Worm (Caenorhabditis elegans): ENCODE results near the gene trx-3.
A peak's percentile ranks its signal among the peaks of the same experiment; 100 is the strongest.

The trx-3 gene

DNA sequence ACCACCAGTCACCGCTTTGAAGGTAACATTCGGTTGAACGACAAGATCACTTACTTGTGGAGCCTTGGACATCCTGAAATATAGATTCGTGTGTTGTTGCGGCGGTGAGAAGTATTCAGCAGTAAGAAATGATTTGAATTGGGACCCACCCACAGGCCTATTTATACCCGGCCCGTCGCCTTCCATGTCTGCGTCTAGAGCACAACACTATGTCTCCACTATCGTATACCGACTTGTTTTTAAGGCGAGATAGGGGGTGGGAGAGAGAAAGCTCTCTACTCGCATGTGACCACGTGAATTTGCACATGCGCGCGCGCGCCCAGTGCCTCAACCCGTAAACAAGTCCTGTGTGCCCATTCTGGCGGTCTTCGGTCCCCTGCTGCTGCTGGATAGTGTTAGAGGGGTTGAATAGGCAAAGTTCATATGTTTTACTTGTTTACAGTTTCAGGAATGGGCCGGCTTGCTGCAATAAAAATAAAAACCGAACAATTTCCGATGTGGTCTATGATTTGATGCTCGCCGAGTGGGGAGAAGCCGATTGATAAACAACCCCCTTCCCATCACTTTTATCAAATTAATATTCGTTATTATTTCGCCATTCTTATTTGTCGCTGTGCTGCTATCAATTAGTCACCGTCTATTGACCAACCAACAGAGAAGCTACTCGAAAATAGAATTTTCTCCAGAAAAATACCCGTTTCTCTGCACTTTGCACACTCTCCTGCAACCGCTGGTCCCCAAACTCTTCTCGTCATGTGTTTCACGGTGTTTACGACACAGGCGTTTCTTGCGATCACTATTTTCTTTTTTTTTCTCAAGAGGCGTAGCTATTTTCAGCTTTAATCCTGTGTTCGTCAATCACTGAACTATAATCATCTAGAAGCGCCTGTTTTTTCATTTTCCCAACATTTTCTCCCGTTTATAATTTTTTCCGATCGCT lies 16.8 kb upstream of the trx-3 start (continued):
- no peak for TF ChIP-seq nhr-237 (tag; optimal IDR thresholded peaks at IDR 0.05)
- TF ChIP-seq lin-39 (tag; optimal IDR thresholded peaks at IDR 0.05), result no peak
- TF ChIP-seq nhr-10 (tag; optimal IDR thresholded peaks at IDR 0.05), result no peak
- no peak for TF ChIP-seq unc-39 (tag; optimal IDR thresholded peaks at IDR 0.05)
- TF ChIP-seq peb-1 (tag; optimal IDR thresholded peaks at IDR 0.05), result no peak
- TF ChIP-seq dmd-4 (tag; optimal IDR thresholded peaks at IDR 0.05), result no peak
- TF ChIP-seq nhr-77 (tag; optimal IDR thresholded peaks at IDR 0.05), result no peak
- no peak for TF ChIP-seq mbf-1 (tag; optimal IDR thresholded peaks at IDR 0.05)
- peak; percentile 44 for TF ChIP-seq unc-55 (GFP tag; optimal IDR thresholded peaks at IDR 0.05)
- no peak for TF ChIP-seq egl-27 (tag; optimal IDR thresholded peaks at IDR 0.05)

DNA sequence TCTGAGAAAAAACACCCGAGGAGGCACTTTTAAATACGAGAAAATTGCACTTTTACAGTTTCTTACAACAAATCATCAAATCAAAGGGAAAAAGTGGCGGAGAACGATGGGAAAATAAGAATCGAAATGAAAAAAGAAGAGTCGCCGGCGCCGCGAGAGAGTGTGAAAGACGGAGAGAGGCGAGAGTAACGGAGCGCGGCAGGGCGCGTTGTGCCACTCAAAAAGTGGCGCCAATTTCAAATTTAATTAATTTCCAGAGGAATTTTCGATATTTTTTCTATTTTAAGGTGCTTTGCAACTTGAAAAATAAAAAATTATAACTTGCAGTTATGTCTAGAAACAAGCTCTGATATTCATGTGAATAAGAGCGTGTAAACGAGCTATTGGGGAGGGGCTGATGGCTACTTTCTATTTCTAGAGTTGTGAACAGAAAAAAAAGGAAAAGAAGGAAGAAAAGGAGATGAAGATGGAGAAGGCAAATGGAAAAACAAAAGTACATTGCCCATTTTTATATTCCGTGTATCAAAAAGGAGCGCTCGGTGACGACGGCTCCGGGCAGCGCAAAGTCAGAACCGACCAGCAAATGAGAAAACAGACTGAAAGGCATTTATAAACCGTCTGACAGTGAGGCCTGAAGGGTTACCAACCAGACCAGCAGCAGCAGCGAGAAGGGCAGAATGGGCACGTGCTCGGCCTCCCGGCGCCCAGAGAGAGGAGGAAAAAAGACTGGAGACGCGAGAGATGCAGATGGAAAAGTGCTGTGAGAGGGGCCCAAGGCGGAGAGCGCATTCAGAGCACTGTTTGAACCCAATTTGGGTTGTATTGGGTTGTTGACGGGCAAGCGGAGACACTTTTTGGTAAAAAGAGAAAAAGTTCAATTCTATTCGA lies 15.7 kb upstream of the trx-3 start:
- TF ChIP-seq ZK546.5 (tag; optimal IDR thresholded peaks at IDR 0.05), result no peak
- peak in 1 of 2 experiments; percentile 28 for TF ChIP-seq lsy-2 (tag; optimal IDR thresholded peaks at IDR 0.05)
- TF ChIP-seq nhr-11 (tag; optimal IDR thresholded peaks at IDR 0.05), result no peak
- TF ChIP-seq sma-9 (GFP tag; optimal IDR thresholded peaks at IDR 0.05), result peak; percentile 50
- TF ChIP-seq sma-9 (tag; optimal IDR thresholded peaks at IDR 0.05), result no peak
- TF ChIP-seq nhr-6 (tag; optimal IDR thresholded peaks at IDR 0.05), result no peak
- TF ChIP-seq nhr-129 (tag; optimal IDR thresholded peaks at IDR 0.05), result peak; percentile 69
- TF ChIP-seq Y55F3AM.14 (GFP tag; optimal IDR thresholded peaks at IDR 0.05), result no peak
- peak; percentile 71 to 85 for TF ChIP-seq mdl-1 (tag; optimal IDR thresholded peaks at IDR 0.05)
- TF ChIP-seq gmeb-1 (tag; optimal IDR thresholded peaks at IDR 0.05), result peak; percentile 41
- no peak for TF ChIP-seq nhr-25 (tag; optimal IDR thresholded peaks at IDR 0.05)
- peak; percentile 31 for TF ChIP-seq unc-55 (GFP tag; optimal IDR thresholded peaks at IDR 0.05)
- peak; percentile 5 for TF ChIP-seq sma-3 (GFP tag; optimal IDR thresholded peaks at IDR 0.05)
- TF ChIP-seq F13H6.1 (tag; optimal IDR thresholded peaks at IDR 0.05), result peak; percentile 56

DNA sequence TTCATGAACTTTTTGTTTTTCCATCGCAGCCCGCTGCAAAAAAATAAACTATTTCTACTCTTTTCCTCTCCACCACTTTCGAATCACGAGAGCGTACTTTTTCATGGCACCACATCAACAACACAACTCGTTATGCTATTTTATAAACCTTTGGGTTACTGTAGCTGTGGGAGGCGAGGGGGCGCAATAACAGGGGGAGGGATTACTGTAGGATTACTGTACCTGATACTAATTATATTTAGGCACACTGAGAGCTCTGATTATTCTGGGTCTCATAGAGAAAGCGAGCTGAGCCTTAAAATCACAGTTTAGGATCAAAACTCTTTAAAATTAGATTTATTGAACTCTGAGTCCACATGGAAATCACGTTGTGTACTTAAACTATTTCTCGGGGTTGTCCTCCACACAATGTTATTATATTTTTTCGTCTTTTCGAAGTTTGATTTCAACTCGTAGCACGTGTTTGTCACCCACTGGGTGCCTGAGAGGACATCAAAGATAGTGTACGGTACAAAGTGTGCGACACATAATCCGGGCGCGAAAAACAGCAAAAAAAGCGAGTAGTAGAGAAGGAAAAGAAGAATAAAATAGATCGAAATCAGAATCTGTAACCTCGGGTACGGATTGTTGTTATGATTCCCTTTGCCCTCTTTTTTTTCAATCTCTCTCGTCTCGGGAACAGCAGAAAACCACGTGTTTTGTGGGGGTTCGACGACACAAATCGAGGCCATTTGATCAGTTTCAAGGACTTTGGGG lies 14.2 kb upstream of the trx-3 start:
- TF ChIP-seq crh-2 (tag; optimal IDR thresholded peaks at IDR 0.05), result peak; percentile 46
- TF ChIP-seq gmeb-1 (tag; optimal IDR thresholded peaks at IDR 0.05), result peak; percentile 64
- peak; percentile 10 for TF ChIP-seq ztf-4 (tag; optimal IDR thresholded peaks at IDR 0.05)
- TF ChIP-seq blmp-1 (tag; optimal IDR thresholded peaks at IDR 0.05; ENCODE audit: insufficient read depth), result peak; percentile 60
- TF ChIP-seq alr-1 (tag; optimal IDR thresholded peaks at IDR 0.05), result no peak
- no peak for TF ChIP-seq elt-3 (tag; optimal IDR thresholded peaks at IDR 0.05)
- TF ChIP-seq lsy-2 (tag; optimal IDR thresholded peaks at IDR 0.05), result peak in 1 of 2 experiments; percentile 17
- TF ChIP-seq dmd-4 (tag; optimal IDR thresholded peaks at IDR 0.05), result no peak
- TF ChIP-seq zag-1 (tag; optimal IDR thresholded peaks at IDR 0.05), result no peak
- no peak for TF ChIP-seq fos-1 (tag; optimal IDR thresholded peaks at IDR 0.05)
- no peak for TF ChIP-seq unc-62 (GFP tag; optimal IDR thresholded peaks at IDR 0.05)
- peak; percentile 2 for TF ChIP-seq egl-27 (tag; optimal IDR thresholded peaks at IDR 0.05)
- no peak for TF ChIP-seq C34F6.9 (tag; optimal IDR thresholded peaks at IDR 0.05)
- TF ChIP-seq nhr-6 (tag; optimal IDR thresholded peaks at IDR 0.05), result peak; percentile 38
- TF ChIP-seq nhr-21 (tag; optimal IDR thresholded peaks at IDR 0.05), result peak; percentile 69
- TF ChIP-seq mab-5 (tag; optimal IDR thresholded peaks at IDR 0.05), result no peak
- peak; percentile 55 for TF ChIP-seq sma-3 (GFP tag; optimal IDR thresholded peaks at IDR 0.05)
- peak; percentile 43 for TF ChIP-seq F13H6.1 (tag; optimal IDR thresholded peaks at IDR 0.05)
- TF ChIP-seq mdl-1 (tag; optimal IDR thresholded peaks at IDR 0.05), result peak; percentile 52
- no peak for TF ChIP-seq nhr-77 (tag; optimal IDR thresholded peaks at IDR 0.05)
- TF ChIP-seq sma-9 (GFP tag; optimal IDR thresholded peaks at IDR 0.05), result peak; percentile 81
- TF ChIP-seq sma-9 (tag; optimal IDR thresholded peaks at IDR 0.05), result no peak
- peak; percentile 69 for TF ChIP-seq nhr-129 (tag; optimal IDR thresholded peaks at IDR 0.05)
- TF ChIP-seq nhr-25 (tag; optimal IDR thresholded peaks at IDR 0.05), result peak; percentile 81
- no peak for TF ChIP-seq nhr-23 (tag; optimal IDR thresholded peaks at IDR 0.05)
- TF ChIP-seq ceh-16 (tag; optimal IDR thresholded peaks at IDR 0.05), result no peak
- TF ChIP-seq unc-39 (tag; optimal IDR thresholded peaks at IDR 0.05), result no peak

Measured in whole organism, L2 larva.